Worm (Caenorhabditis elegans) whole organism, L4 larva: ENCODE data around the gene scav-2.

ENCODE experiments used
- ama-1 ChIP-seq: fragments of 150-350 bp; optimal IDR thresholded peaks from 2 replicates; lab custom pipeline; 2014; ENCODE audit warnings: inconsistent platforms, mixed read lengths
- lsy-2 ChIP-seq, 2 experiments: fragments of 150-350 bp in 1 of 2; sonication (generic microtip) in 1 of 2; optimal IDR thresholded peaks; 2 replicates each; lab custom pipeline; 2014 to 2017; ENCODE audit warnings: missing biosample characterization in 2 of 2, missing genetic modification characterization in 2 of 2
- zag-1 ChIP-seq: fragments of 150-350 bp; optimal IDR thresholded peaks from 2 replicates; lab custom pipeline; 2014; ENCODE audit warnings: missing biosample characterization, missing genetic modification characterization

DNA sequence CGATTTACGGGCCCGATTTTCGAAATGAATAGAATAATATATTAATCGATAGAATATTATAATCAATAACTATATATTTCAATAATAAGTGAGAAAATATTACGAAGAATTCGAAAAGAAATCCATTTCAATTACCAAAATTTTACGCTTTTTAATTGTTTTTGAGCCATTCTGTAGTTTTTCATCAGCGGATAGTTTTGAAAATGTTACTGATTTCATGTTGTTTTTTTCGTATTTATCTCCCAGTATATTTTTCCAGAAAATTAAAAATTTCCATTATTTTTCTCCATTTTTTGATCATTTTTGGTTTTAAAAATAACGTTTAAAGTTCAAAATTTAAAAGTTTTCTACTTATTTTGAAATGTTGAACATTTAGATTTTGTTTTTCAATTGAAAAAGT, 49.4 kb downstream of the scav-2 start, which contains the start of gene T28A8.3:
- TF ChIP-seq zag-1 (tag; lab: Kevin White, UChicago) (no peak), ama-1 (no peak), lsy-2 (tag; optimal IDR thresholded peaks at IDR 0.05; lab: Kevin White, UChicago) (no peak)
